Fruit fly (Drosophila melanogaster): ENCODE results near the gene Gcn2.
A peak's percentile ranks its signal among the peaks of the same experiment; 100 is the strongest.

Gene Gcn2

DNA sequence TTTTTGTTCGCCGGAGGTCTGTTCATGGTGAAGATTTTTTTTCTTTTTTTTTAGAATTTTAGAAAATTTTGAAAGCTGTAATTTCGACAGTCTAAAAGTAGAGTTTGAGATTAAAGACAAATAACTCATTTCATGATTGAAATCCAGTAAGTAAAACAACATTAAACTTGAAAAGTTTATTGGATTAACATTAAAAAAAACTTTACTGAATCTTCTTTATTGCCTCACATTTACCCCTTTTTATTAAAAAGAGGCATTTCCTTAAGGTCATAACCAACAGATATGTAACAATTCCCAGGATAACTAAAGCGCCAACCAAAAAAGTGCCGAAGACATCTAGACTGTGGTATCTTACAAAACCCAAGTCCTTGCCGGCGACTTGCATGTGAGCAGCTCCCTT, 2.0 kb upstream of the Gcn2 start, which contains the start of gene CG31204:
Gene CG31204 (minus strand): TSS at position 101 of the 400 bp plus-strand sequence.
- TF ChIP-seq gl (tag; optimal IDR thresholded peaks at IDR 0.05), result no peak
- TF ChIP-seq Ets98B (GFP tag; IDR thresholded peaks at IDR 0.05), result no peak
- TF ChIP-seq fd96Ca (GFP tag; IDR thresholded peaks at IDR 0.05), result no peak
- TF ChIP-seq CG15710 (tag; optimal IDR thresholded peaks at IDR 0.05), result no peak
- no peak for TF ChIP-seq CG9948 (tag; optimal IDR thresholded peaks at IDR 0.05)
- TF ChIP-seq rn (GFP tag; IDR thresholded peaks at IDR 0.05), result no peak
- TF ChIP-seq CG10348 (GFP tag; IDR thresholded peaks at IDR 0.05), result no peak
- no peak for TF ChIP-seq CG17806 (tag; optimal IDR thresholded peaks at IDR 0.05)
- TF ChIP-seq CG32121 (GFP tag; IDR thresholded peaks at IDR 0.05), result no peak
- no peak for TF ChIP-seq Pif1B (GFP tag; optimal IDR thresholded peaks at IDR 0.05)
- TF ChIP-seq Snoo (tag; optimal IDR thresholded peaks at IDR 0.05), result no peak
- no peak for TF ChIP-seq D1 (tag; optimal IDR thresholded peaks at IDR 0.05)
- no peak for TF ChIP-seq Pif1A (GFP tag; optimal IDR thresholded peaks at IDR 0.05)

DNA sequence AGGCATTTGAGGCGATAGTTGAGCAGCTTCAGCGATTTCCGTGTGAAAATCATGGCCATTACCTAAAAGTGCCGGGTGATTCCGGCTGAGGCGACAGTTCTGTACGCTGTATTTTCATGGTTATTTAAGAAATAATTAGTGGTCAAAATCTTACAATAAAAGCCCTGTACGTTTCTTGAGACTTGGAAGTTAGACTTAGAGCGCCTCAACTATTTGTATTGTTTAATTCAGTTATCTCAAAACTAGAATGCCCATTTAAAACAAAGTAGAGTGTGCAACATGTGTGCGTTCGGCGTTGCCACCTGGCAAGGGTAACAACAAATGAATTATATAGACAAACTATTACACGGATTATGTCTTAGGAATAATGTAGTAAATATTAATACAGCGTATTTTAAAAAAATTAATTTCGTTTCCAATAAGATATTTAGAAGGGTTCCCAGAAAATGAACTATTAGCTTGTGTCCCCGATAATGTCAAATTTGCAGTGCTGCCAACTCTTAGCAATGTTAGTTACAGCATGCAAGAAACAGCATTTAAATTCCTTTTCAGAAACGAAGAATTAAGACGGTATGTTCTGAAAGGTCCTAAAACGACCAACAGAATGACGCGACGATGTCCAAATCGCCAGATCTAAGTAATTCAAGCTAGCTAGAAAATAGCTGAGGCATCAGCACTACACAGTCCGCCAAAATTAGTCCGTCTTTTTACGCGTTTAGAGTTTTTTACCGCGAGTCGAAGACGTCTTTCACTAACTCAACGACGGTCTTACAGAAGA, 9.2 kb downstream of the Gcn2 start, which contains the start of gene Gprk2:
Gene Gprk2 (plus strand): TSS at position 747 of the 778 bp plus-strand sequence.
- peak; percentile 100 for TF ChIP-seq Pif1A (GFP tag; optimal IDR thresholded peaks at IDR 0.05)
- no peak for TF ChIP-seq EcR (GFP tag; optimal IDR thresholded peaks at IDR 0.05)
- TF ChIP-seq CG15710 (tag; optimal IDR thresholded peaks at IDR 0.05), result peak; percentile 100
- peak; percentile 100 for TF ChIP-seq CG17806 (tag; optimal IDR thresholded peaks at IDR 0.05)
- TF ChIP-seq CG8301 (tag; optimal IDR thresholded peaks at IDR 0.05), result peak; percentile 100
- peak; percentile 100 for TF ChIP-seq CG32121 (GFP tag; IDR thresholded peaks at IDR 0.05)
- peak; percentile 100 for TF ChIP-seq CG12605 (GFP tag; IDR thresholded peaks at IDR 0.05)
- TF ChIP-seq CG10348 (GFP tag; IDR thresholded peaks at IDR 0.05), result peak; percentile 99
- TF ChIP-seq Pif1B (GFP tag; optimal IDR thresholded peaks at IDR 0.05), result peak; percentile 100
- TF ChIP-seq CG8159 (tag; optimal IDR thresholded peaks at IDR 0.05), result peak; percentile 100
- TF ChIP-seq CG34367 (tag; optimal IDR thresholded peaks at IDR 0.05), result peak; percentile 100
- TF ChIP-seq CG13204 (GFP tag; optimal IDR thresholded peaks at IDR 0.05), result peak; percentile 99
- TF ChIP-seq CG4496 (GFP tag; IDR thresholded peaks at IDR 0.05), result peak; percentile 100
- peak; percentile 100 for TF ChIP-seq Ets98B (GFP tag; IDR thresholded peaks at IDR 0.05)
- TF ChIP-seq CG14655 (GFP tag; optimal IDR thresholded peaks at IDR 0.05), result peak; percentile 100
- TF ChIP-seq fd96Ca (GFP tag; IDR thresholded peaks at IDR 0.05), result peak; percentile 100
- peak; percentile 100 for TF ChIP-seq rn (GFP tag; IDR thresholded peaks at IDR 0.05)
- peak; percentile 100 for TF ChIP-seq CG9948 (tag; optimal IDR thresholded peaks at IDR 0.05)
- TF ChIP-seq gl (tag; optimal IDR thresholded peaks at IDR 0.05), result peak; percentile 100
- peak; percentile 100 for TF ChIP-seq D1 (tag; optimal IDR thresholded peaks at IDR 0.05)
- TF ChIP-seq Snoo (tag; optimal IDR thresholded peaks at IDR 0.05), result peak; percentile 100

DNA sequence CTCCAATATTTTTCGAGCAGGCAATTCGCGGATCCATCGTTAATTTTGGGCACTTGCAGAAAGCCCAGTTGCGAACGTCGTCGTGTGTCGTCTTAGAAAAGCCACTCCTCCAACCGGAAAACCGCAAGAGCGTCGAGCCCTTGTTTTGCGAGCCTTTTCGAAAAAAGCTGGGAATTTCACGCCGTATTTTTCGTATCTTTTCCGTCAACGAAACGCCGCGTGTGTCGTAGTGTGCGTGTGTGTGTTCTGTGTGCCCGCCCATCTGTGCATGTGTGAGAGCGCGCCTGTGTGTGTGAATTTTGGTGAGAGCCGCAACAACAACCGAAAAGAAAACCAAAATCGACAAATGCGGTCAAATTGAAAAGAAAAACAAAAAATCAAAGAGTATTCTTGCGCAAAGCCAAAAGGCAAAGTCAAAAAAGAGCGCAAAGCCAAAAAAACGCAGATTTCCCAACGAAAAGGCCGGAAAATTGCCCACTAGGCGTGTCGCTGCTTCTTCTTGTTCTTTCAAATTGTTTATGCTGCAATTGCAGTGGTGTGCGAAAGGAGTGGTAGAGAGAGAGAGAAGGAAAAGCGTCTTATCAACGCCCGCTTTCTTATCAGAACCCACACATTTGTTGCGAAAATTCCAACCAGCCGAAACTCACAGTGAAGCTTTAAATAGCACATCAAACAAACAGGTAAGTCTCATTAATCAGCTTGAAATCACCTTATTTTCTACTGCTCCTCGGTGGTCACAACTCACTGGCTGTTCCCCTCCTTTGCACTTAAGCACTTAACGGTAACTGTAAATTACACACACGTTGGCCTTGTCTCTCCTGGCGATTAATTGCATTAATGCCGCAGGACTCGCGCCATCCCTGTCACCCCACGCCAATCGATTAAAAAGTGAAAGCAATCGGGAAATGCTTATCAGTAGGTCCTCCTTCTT, 10.1 kb downstream of the Gcn2 start, which contains the start of gene PNPase:
Gene PNPase (minus strand): TSS at position 176 of the 931 bp plus-strand sequence.
- TF ChIP-seq CG14655 (GFP tag; optimal IDR thresholded peaks at IDR 0.05) (no peak), fd96Ca (GFP tag; IDR thresholded peaks at IDR 0.05) (no peak), CG34367 (tag; optimal IDR thresholded peaks at IDR 0.05) (no peak), rn (GFP tag; IDR thresholded peaks at IDR 0.05) (no peak), EcR (GFP tag; optimal IDR thresholded peaks at IDR 0.05) (peak; percentile 28), CG4496 (GFP tag; IDR thresholded peaks at IDR 0.05) (0 out of 3 replicates have a peak, but pooled peaks have one; percentile 10), CG8301 (tag; optimal IDR thresholded peaks at IDR 0.05) (no peak), Snoo (tag; optimal IDR thresholded peaks at IDR 0.05) (no peak), gl (tag; optimal IDR thresholded peaks at IDR 0.05) (no peak), CG12605 (GFP tag; IDR thresholded peaks at IDR 0.05) (peak; percentile 45), CG32121 (GFP tag; IDR thresholded peaks at IDR 0.05) (peak; percentile 62)

DNA sequence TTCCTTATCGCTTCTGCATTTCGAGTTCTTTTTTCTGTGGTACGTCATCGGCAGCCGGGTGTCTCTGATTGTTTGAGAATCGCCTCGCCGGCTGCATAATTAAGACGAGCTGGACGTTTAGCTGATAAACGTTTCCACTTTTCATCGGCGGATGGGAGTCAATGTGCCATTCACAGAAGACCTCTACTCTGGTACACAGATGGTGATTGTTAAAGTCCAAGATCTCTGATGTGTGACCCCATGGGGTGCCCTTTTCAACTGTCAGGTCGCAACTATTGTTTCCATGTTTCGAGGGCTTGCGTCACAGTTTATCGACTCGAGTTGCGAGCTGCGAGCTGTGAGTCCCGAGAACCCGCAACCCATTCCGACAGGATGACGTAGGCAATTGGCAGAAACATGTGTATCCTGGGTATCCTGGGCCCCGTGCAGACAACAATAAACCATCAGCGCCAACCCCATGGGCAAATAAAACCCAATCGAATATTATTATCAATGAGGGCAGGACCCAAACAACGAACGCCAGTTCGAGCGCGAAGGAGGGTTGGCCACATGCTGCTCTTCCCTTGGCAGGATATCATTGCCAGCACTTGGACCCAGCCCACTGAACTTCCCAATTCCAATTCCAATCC, 11.7 kb downstream of the Gcn2 start:
- TF ChIP-seq CG8159 (tag; optimal IDR thresholded peaks at IDR 0.05) (no peak), EcR (GFP tag; optimal IDR thresholded peaks at IDR 0.05) (peak; percentile 66)

DNA sequence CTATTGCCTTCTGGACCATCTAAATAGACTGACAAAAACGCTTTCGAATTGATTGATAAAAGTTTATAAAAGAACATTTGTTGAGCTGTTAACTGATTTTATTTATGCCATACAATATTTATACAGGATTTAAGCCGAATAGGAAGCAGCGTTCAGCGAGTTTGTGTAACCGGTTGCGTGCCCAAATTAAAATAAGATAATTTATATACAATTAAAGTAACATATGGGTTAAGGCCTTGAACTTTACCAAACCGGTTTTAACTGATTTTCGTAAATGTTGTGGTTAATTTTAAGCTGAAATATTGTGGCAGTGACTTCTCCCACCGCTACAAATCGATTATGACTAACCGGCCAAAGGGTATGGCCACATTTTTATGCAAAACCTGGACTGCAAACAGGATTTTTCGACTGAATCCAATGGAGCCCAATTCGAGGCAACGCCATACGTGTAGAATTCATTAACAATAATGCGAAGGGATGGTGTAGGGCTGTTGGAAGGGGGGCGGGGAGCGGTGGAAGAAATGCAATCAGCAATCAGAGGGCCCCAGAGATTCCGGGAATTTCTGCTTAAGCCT, 14.3 kb downstream of the Gcn2 start:
- TF ChIP-seq EcR (GFP tag; optimal IDR thresholded peaks at IDR 0.05), result peak; percentile 64
- no peak for TF ChIP-seq CG34367 (tag; optimal IDR thresholded peaks at IDR 0.05)
- TF ChIP-seq CG12605 (GFP tag; IDR thresholded peaks at IDR 0.05), result no peak
- TF ChIP-seq CG4496 (GFP tag; IDR thresholded peaks at IDR 0.05), result no peak
- no peak for TF ChIP-seq CG9948 (tag; optimal IDR thresholded peaks at IDR 0.05)
- peak; percentile 13 for TF ChIP-seq Pif1B (GFP tag; optimal IDR thresholded peaks at IDR 0.05)
- no peak for TF ChIP-seq D1 (tag; optimal IDR thresholded peaks at IDR 0.05)
- no peak for TF ChIP-seq CG13204 (GFP tag; optimal IDR thresholded peaks at IDR 0.05)
- no peak for TF ChIP-seq CG10348 (GFP tag; IDR thresholded peaks at IDR 0.05)
- no peak for TF ChIP-seq Ets98B (GFP tag; IDR thresholded peaks at IDR 0.05)
- TF ChIP-seq gl (tag; optimal IDR thresholded peaks at IDR 0.05), result no peak

Measured in whole organism, pupa.